Worm (Caenorhabditis elegans) whole organism, L4/young adult: ENCODE data around the gene fbxb-51.

Experiments
- W03F9.2 ChIP-seq: fragments of 150-350 bp; optimal IDR thresholded peaks from 2 replicates; lab custom pipeline; 2014; ENCODE audit warnings: missing biosample characterization, missing genetic modification characterization
- dao-5 ChIP-seq: sonication (generic microtip); optimal IDR thresholded peaks from 2 replicates; lab custom pipeline; 2016; ENCODE audit warnings: missing genotype, missing genetic modification characterization, moderate library complexity, missing compliant biosample characterization
- him-1 ChIP-seq: sonication (generic microtip); optimal IDR thresholded peaks from 2 replicates; lab custom pipeline; 2016; ENCODE audit warnings: missing genotype, missing genetic modification reagents, missing genetic modification characterization, missing compliant biosample characterization

DNA sequence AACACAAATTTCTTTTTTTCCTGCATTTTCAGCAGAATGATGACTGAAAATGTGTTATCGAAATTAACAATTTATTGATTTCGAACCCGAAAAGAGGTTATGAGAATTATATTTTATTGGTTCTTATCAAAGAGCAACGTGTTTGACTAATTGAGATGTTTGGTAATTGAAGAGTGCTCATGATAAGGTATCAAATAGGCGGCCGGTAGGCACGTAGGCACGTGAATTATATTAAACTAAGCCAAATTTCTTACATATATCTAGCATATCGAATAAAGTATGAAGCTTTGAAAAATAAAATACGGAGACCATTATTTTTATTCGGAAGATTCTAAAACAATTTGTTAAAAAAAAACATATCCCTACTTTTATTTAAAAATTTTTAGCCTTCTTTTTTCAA, 33.2 kb upstream of the fbxb-51 start, which contains the start of gene math-45:
- TF ChIP-seq him-1 (no peak), dao-5 (no peak), W03F9.2 (tag; lab: Kevin White, UChicago) (no peak)
